Worm (Caenorhabditis elegans) whole organism, young adult: ENCODE data around the gene tag-153.

Source experiments
- F23B12.7 ChIP-seq: sonication (generic microtip); optimal IDR thresholded peaks from 2 replicates; lab custom pipeline; 2017; ENCODE audit warnings: missing genetic modification characterization, mild to moderate bottlenecking, missing compliant biosample characterization, antibody characterized with exemption, moderate library complexity; ENCODE audit not compliant: insufficient read depth
- F39B2.1 ChIP-seq: fragments of 200-800 bp; sonication (Bioruptor generic); IDR thresholded peaks from 2 replicates; pipeline ENCODE4 v1.3.6; 2022; ENCODE audit warnings: missing genetic modification reagents, missing genetic modification characterization, missing compliant biosample characterization
- K12H6.12 ChIP-seq: fragments of 200-800 bp; sonication (Bioruptor generic); optimal IDR thresholded peaks from 2 replicates; lab custom pipeline; 2018; ENCODE audit warnings: mild to moderate bottlenecking, missing genetic modification characterization, missing compliant biosample characterization
- Y79H2A.3 ChIP-seq: fragments of 200-800 bp; sonication (Bioruptor generic); conservative IDR thresholded peaks from 2 replicates; pipeline ENCODE4 v1.3.6; 2022; ENCODE audit warnings: missing genetic modification reagents, missing genetic modification characterization, missing compliant biosample characterization
- atf-7 ChIP-seq: sonication (generic microtip); optimal IDR thresholded peaks from 2 replicates; lab custom pipeline; 2017; ENCODE audit warnings: mild to moderate bottlenecking, missing genetic modification characterization, missing compliant biosample characterization
- athp-1 ChIP-seq: sonication (generic microtip); optimal IDR thresholded peaks from 2 replicates; lab custom pipeline; 2017; ENCODE audit warnings: mild to moderate bottlenecking, missing genetic modification characterization, missing compliant biosample characterization
- attf-3 ChIP-seq: fragments of 200-800 bp; sonication (Bioruptor generic); conservative IDR thresholded peaks from 2 replicates; pipeline ENCODE4 v1.3.6; 2022; ENCODE audit warnings: missing genetic modification reagents, missing genetic modification characterization, missing compliant biosample characterization
- bed-1 ChIP-seq: fragments of 200-800 bp; sonication (Bioruptor generic); IDR thresholded peaks from 2 replicates; pipeline ENCODE4 v1.3.6; 2022; ENCODE audit warnings: missing genetic modification reagents, missing genetic modification characterization, missing compliant biosample characterization
- cebp-1 ChIP-seq, 2 experiments: fragments of 200-800 bp in 1 of 2; sonication (Bioruptor generic) in 1 of 2; sonication (generic microtip) in 1 of 2; IDR thresholded peaks in 1 of 2; optimal IDR thresholded peaks in 1 of 2; 2 replicates each; pipeline versions ENCODE4 v1.3.6 to Lab custom; 2017 to 2022; ENCODE audit warnings: missing compliant biosample characterization in 2 of 2, missing genetic modification characterization in 2 of 2, mild to moderate bottlenecking in 1 of 2, missing genetic modification reagents in 1 of 2, moderate library complexity in 1 of 2
- ceh-27 ChIP-seq: fragments of 200-800 bp; sonication (Bioruptor generic); optimal IDR thresholded peaks from 2 replicates; lab custom pipeline; 2018; ENCODE audit warnings: mild to moderate bottlenecking, missing genetic modification characterization, moderate library complexity, missing compliant biosample characterization
- ceh-58 ChIP-seq: fragments of 200-800 bp; sonication (Bioruptor generic); IDR thresholded peaks from 2 replicates; pipeline ENCODE4 v1.3.6; 2022; ENCODE audit warnings: missing genetic modification characterization, missing compliant biosample characterization
- dox-1 ChIP-seq: fragments of 200-800 bp; sonication (Bioruptor generic); IDR thresholded peaks from 2 replicates; pipeline ENCODE4 v1.3.6; 2022; ENCODE audit warnings: missing genetic modification reagents, missing genetic modification characterization, missing compliant biosample characterization
- egl-44 ChIP-seq: fragments of 200-800 bp; sonication (Bioruptor generic); IDR thresholded peaks from 2 replicates; pipeline ENCODE4 v1.3.6; 2022; ENCODE audit warnings: missing genetic modification reagents, missing genetic modification characterization, missing compliant biosample characterization
- fkh-3 ChIP-seq: sonication (generic microtip); optimal IDR thresholded peaks from 2 replicates; lab custom pipeline; 2016; ENCODE audit warnings: mild to moderate bottlenecking, missing genetic modification characterization, missing compliant biosample characterization
- hmg-1.2 ChIP-seq: fragments of 200-800 bp; sonication (Bioruptor generic); IDR thresholded peaks from 2 replicates; pipeline ENCODE4 v1.3.6; 2022; ENCODE audit warnings: missing genetic modification reagents, missing genetic modification characterization, missing compliant biosample characterization
- hsf-1 ChIP-seq: fragments of 200-800 bp; sonication (Bioruptor generic); IDR thresholded peaks from 2 replicates; pipeline ENCODE4 v1.3.6; 2022; ENCODE audit warnings: missing genetic modification reagents, missing genetic modification characterization, missing compliant biosample characterization
- lin-26 ChIP-seq: fragments of 200-800 bp; sonication (Bioruptor generic); IDR thresholded peaks from 2 replicates; pipeline ENCODE4 v1.3.6; 2022; ENCODE audit warnings: missing genetic modification reagents, missing genetic modification characterization, missing compliant biosample characterization
- madf-8 ChIP-seq: fragments of 200-800 bp; sonication (Bioruptor generic); conservative IDR thresholded peaks from 2 replicates; pipeline ENCODE4 v1.3.6; 2022; ENCODE audit warnings: missing genetic modification reagents, missing genetic modification characterization, missing compliant biosample characterization
- mel-28 ChIP-seq: sonication (generic microtip); optimal IDR thresholded peaks from 2 replicates; lab custom pipeline; 2016; ENCODE audit warnings: borderline replicate concordance, mild to moderate bottlenecking, missing genetic modification characterization, missing compliant biosample characterization
- nhr-80 ChIP-seq: sonication (generic microtip); optimal IDR thresholded peaks from 2 replicates; lab custom pipeline; 2016; ENCODE audit warnings: missing genetic modification characterization, missing compliant biosample characterization
- nhr-90 ChIP-seq: sonication (generic microtip); optimal IDR thresholded peaks from 2 replicates; lab custom pipeline; 2016; ENCODE audit warnings: missing genotype, mild to moderate bottlenecking, missing genetic modification characterization, missing compliant biosample characterization
- pha-4 ChIP-seq: fragments of 150-350 bp; sonication (generic microtip); optimal IDR thresholded peaks from 2 replicates; lab custom pipeline; 2014; ENCODE audit warnings: missing biosample characterization, missing genetic modification reagents, missing genetic modification characterization
- rcor-1 ChIP-seq: fragments of 200-800 bp; sonication (Bioruptor generic); IDR thresholded peaks from 2 replicates; pipeline ENCODE4 v1.3.6; 2022; ENCODE audit warnings: missing genetic modification reagents, missing genetic modification characterization, missing compliant biosample characterization
- snpc-4 ChIP-seq, 5 experiments: fragments of 150-350 bp in 1 of 5; sonication (generic microtip) in 4 of 5; optimal IDR thresholded peaks; 2 replicates each; lab custom pipeline; 2014 to 2018; ENCODE audit warnings: missing genetic modification characterization in 5 of 5, missing biosample characterization in 3 of 5, antibody characterized with exemption in 2 of 5, mild to moderate bottlenecking in 2 of 5, missing compliant biosample characterization in 2 of 5, missing genotype in 2 of 5, moderate library complexity in 2 of 5, missing genetic modification reagents in 1 of 5
- tbp1 ChIP-seq: fragments of 200-800 bp; sonication (Bioruptor generic); optimal IDR thresholded peaks from 2 replicates; lab custom pipeline; 2018; ENCODE audit warnings: mild to moderate bottlenecking, missing genetic modification characterization, missing compliant biosample characterization
- tbx-9 ChIP-seq: sonication (generic microtip); optimal IDR thresholded peaks from 2 replicates; lab custom pipeline; 2016; ENCODE audit warnings: borderline replicate concordance, missing genetic modification characterization, inconsistent platforms, missing compliant biosample characterization
- unc-62 ChIP-seq: fragments of 150-350 bp; optimal IDR thresholded peaks from 2 replicates; lab custom pipeline; 2014; ENCODE audit warnings: missing biosample characterization, missing genetic modification reagents, missing genetic modification characterization
- ztf-26 ChIP-seq: sonication (generic microtip); optimal IDR thresholded peaks from 2 replicates; lab custom pipeline; 2017; ENCODE audit warnings: missing genetic modification characterization, missing compliant biosample characterization
- ztf-3 ChIP-seq: fragments of 200-800 bp; sonication (Bioruptor generic); optimal IDR thresholded peaks from 2 replicates; lab custom pipeline; 2018; ENCODE audit warnings: mild to moderate bottlenecking, missing genetic modification characterization, missing compliant biosample characterization

Gene tag-153

ce11 chrV:9329245-9329979 is 6.5 kb downstream of the tag-153 start:
- TF ChIP-seq madf-8 (GFP tag; lab: Robert Waterston, UW) = no peak
- 0 out of 2 replicates have a peak, but pooled peaks have one; percentile 4 for TF ChIP-seq hmg-1.2 (GFP tag; lab: Robert Waterston, UW)
- TF ChIP-seq cebp-1 (GFP tag; IDR thresholded peaks at IDR 0.05; lab: Robert Waterston, UW) = no peak
- TF ChIP-seq cebp-1 (tag; optimal IDR thresholded peaks at IDR 0.05; lab: Kevin White, UChicago) = peak; percentile 42

- TF ChIP-seq rcor-1 (GFP tag; lab: Robert Waterston, UW) = no peak
- TF ChIP-seq athp-1 (tag; lab: Kevin White, UChicago) = no peak
- no peak for TF ChIP-seq Y79H2A.3 (GFP tag; lab: Robert Waterston, UW)
- no peak for TF ChIP-seq ceh-58 (GFP tag; lab: Robert Waterston, UW)
- no peak for TF ChIP-seq nhr-90 (tag; lab: Kevin White, UChicago)
- TF ChIP-seq tbp1 (GFP tag; lab: Kevin White, UChicago) = no peak
- no peak for TF ChIP-seq fkh-3 (tag; lab: Kevin White, UChicago)
These were observed 9.9 kb downstream of the tag-153 start for ce11 chrV:9332611-9333315.

ce11 chrV:9333316-9334048 is 10.6 kb downstream of the tag-153 start, which contains the start of gene acl-14:
acl-14 (minus strand) TSS chrV:9333631.
- TF ChIP-seq ceh-27 (GFP tag; lab: Kevin White, UChicago) (no peak), ztf-3 (GFP tag; lab: Kevin White, UChicago) (no peak), tbx-9 (tag; lab: Kevin White, UChicago) (no peak), bed-1 (GFP tag; lab: Robert Waterston, UW) (no peak), tbp1 (GFP tag; lab: Kevin White, UChicago) (no peak), F39B2.1 (GFP tag; lab: Robert Waterston, UW) (no peak), hsf-1 (GFP tag; lab: Robert Waterston, UW) (no peak), snpc-4 (GFP tag; optimal IDR thresholded peaks at IDR 0.05; lab: Kevin White, UChicago) (no peak), snpc-4 (tag; optimal IDR thresholded peaks at IDR 0.05; lab: Kevin White, UChicago) (no peak), lin-26 (0 out of 2 replicates have a peak, but pooled peaks have one; percentile 15), cebp-1 (GFP tag; IDR thresholded peaks at IDR 0.05; lab: Robert Waterston, UW) (peak; percentile 96), cebp-1 (tag; optimal IDR thresholded peaks at IDR 0.05; lab: Kevin White, UChicago) (peak; percentile 97), F23B12.7 (no peak), K12H6.12 (tag; lab: Kevin White, UChicago) (no peak), nhr-80 (tag; lab: Kevin White, UChicago) (no peak), ztf-26 (tag; lab: Kevin White, UChicago) (no peak), dox-1 (GFP tag; lab: Robert Waterston, UW) (no peak), unc-62 (GFP tag; lab: Kevin White, UChicago) (no peak)

- TF ChIP-seq egl-44 (GFP tag; lab: Robert Waterston, UW) = peak; percentile 30; the same call in 1 of the 2 replicates
- no peak for TF ChIP-seq pha-4 (tag; lab: Kevin White, UChicago)
- TF ChIP-seq attf-3 (GFP tag; lab: Robert Waterston, UW) = peak; percentile 76
- no peak for TF ChIP-seq mel-28
- no peak for TF ChIP-seq snpc-4 (GFP tag; optimal IDR thresholded peaks at IDR 0.05; lab: Kevin White, UChicago)
- TF ChIP-seq snpc-4 (tag; optimal IDR thresholded peaks at IDR 0.05; lab: Kevin White, UChicago) = peak in 1 of 4 experiments; percentile 33
- TF ChIP-seq nhr-80 (tag; lab: Kevin White, UChicago) = peak; percentile 72
- TF ChIP-seq atf-7 (tag; lab: Kevin White, UChicago) = peak; percentile 4
- peak; percentile 75 for TF ChIP-seq unc-62 (GFP tag; lab: Kevin White, UChicago)
These were observed 11.3 kb downstream of the tag-153 start, which contains the start of gene ucp-4 for ce11 chrV:9334216-9334615. ucp-4 (plus strand) TSS chrV:9334298.
